Worm (Caenorhabditis elegans): ENCODE data around the gene ddn-2.

Gene ddn-2

ce11 chrII:12918960-12919553 is 10.2 kb downstream of the ddn-2 start, which contains the start of the genes F58G1.2 and wago-4:
Gene F58G1.2, minus strand, starts transcription at chrII:12919010.
Gene wago-4, plus strand, starts transcription at chrII:12919551.
- TF ChIP-seq nhr-11 (tag; optimal IDR thresholded peaks at IDR 0.05) (no peak), fkh-10 (GFP tag; optimal IDR thresholded peaks at IDR 0.05) (no peak), R02D3.7 (tag; optimal IDR thresholded peaks at IDR 0.05) (peak; percentile 88), hmg-11 (tag; optimal IDR thresholded peaks at IDR 0.05) (no peak), lin-15B (tag; optimal IDR thresholded peaks at IDR 0.05) (peak; percentile 61)

DNA sequence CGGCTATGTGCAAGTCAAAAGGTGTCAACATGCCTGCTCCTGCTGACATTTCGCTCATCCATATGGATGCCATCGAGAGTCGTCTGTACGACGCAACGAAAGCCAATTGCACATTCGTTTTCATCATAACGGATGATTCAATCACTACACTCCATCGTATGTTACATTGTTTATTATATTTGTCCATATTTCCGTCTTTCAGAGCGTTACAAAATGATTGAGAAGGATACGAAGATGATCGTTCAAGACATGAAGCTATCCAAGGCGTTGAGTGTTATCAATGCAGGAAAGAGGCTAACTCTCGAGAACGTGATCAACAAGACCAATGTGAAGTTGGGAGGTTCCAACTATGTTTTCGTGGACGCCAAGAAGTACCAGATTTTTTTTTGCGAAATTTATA is 12.6 kb downstream of the ddn-2 start:
- TF ChIP-seq ztf-11 (tag; optimal IDR thresholded peaks at IDR 0.05) (no peak), fkh-10 (GFP tag; optimal IDR thresholded peaks at IDR 0.05) (no peak), ceh-28 (tag; optimal IDR thresholded peaks at IDR 0.05) (no peak), unc-39 (tag; optimal IDR thresholded peaks at IDR 0.05) (no peak), nhr-28 (tag; optimal IDR thresholded peaks at IDR 0.05) (no peak), pha-4 (tag; optimal IDR thresholded peaks at IDR 0.05) (no peak), nhr-12 (tag; optimal IDR thresholded peaks at IDR 0.05) (no peak)

- TF ChIP-seq tbx-2 (tag; optimal IDR thresholded peaks at IDR 0.05) (no peak), ztf-11 (tag; optimal IDR thresholded peaks at IDR 0.05) (no peak), elt-3 (tag; optimal IDR thresholded peaks at IDR 0.05) (no peak), daf-12 (tag; optimal IDR thresholded peaks at IDR 0.05) (no peak), nhr-25 (tag; optimal IDR thresholded peaks at IDR 0.05) (no peak), nhr-23 (tag; optimal IDR thresholded peaks at IDR 0.05) (no peak), elt-2 (tag; optimal IDR thresholded peaks at IDR 0.05) (no peak), mdl-1 (tag; optimal IDR thresholded peaks at IDR 0.05) (no peak), zag-1 (tag; optimal IDR thresholded peaks at IDR 0.05) (no peak), nhr-77 (tag; optimal IDR thresholded peaks at IDR 0.05) (no peak), jun-1 (tag; optimal IDR thresholded peaks at IDR 0.05) (no peak), ceh-28 (tag; optimal IDR thresholded peaks at IDR 0.05) (no peak), unc-62 (GFP tag; optimal IDR thresholded peaks at IDR 0.05) (no peak), nhr-11 (tag; optimal IDR thresholded peaks at IDR 0.05) (no peak)
These were observed 14.3 kb downstream of the ddn-2 start for ce11 chrII:12923225-12923624.

DNA sequence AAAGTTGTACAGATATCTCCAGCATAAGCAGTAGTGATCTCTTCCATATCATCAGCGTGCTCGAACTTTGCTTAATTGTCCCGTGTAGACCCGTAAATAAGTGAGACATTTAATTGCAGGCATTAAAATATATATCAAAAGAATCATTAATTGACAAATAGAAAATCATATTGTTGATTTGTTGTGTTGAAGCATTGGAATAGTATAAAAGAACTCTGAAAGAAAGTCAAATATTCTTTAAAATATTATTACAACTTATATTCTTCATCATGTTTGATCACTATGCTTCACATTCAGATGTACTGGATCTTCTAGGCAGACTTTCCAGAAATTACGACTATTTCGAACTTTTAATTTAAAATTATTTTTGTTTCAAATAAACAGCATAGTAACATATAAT is 16.7 kb downstream of the ddn-2 start, which contains the start of gene F58G1.8:
Gene F58G1.8 (minus strand): TSS at position 101 of the 400 bp plus-strand sequence.
- TF ChIP-seq aly-2 (tag; optimal IDR thresholded peaks at IDR 0.05) (no peak), zag-1 (tag; optimal IDR thresholded peaks at IDR 0.05) (no peak)

DNA sequence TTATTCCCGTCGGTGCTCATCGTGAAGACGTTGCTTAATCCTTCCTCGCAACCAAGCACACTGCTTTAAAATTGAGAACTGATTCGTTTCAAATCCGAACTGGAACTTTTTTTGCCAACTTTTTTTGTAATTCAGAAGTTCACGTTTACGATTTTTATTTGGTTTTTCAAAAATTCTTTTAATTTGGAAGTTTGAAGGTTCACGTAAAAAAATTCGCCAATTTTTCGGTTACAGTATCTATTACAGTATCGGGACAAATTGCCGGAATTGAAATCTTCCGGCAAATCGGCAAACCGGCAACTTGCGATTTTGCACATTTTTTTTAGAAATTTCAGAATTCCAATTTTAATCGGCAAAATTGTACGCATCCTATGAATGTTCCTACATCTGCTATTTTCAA is 19.4 kb downstream of the ddn-2 start, which contains the start of gene F58G1.3:
Gene F58G1.3 (minus strand): TSS at position 101 of the 400 bp plus-strand sequence.
- TF ChIP-seq ZK546.5 (tag; optimal IDR thresholded peaks at IDR 0.05) (no peak), ceh-9 (tag; optimal IDR thresholded peaks at IDR 0.05) (no peak)

ce11 chrII:12930138-12930537 is 21.3 kb downstream of the ddn-2 start:
- TF ChIP-seq pqm-1 (tag; optimal IDR thresholded peaks at IDR 0.05) = peak; percentile 22
- TF ChIP-seq ztf-11 (tag; optimal IDR thresholded peaks at IDR 0.05) = no peak
- peak; percentile 69 for TF ChIP-seq elt-2 (tag; optimal IDR thresholded peaks at IDR 0.05)

ce11 chrII:12931456-12931923 is 22.6 kb downstream of the ddn-2 start, which contains the start of gene dct-18:
Gene dct-18, plus strand, starts transcription at chrII:12931873.
- no peak for TF ChIP-seq eor-1 (tag; optimal IDR thresholded peaks at IDR 0.05)
- TF ChIP-seq pha-4 (tag; optimal IDR thresholded peaks at IDR 0.05) = peak; percentile 24
- peak; percentile 95 for TF ChIP-seq elt-2 (tag; optimal IDR thresholded peaks at IDR 0.05)
- peak; percentile 77 for TF ChIP-seq pqm-1 (tag; optimal IDR thresholded peaks at IDR 0.05)
- TF ChIP-seq nhr-11 (tag; optimal IDR thresholded peaks at IDR 0.05) = no peak
- no peak for TF ChIP-seq nhr-77 (tag; optimal IDR thresholded peaks at IDR 0.05)

DNA sequence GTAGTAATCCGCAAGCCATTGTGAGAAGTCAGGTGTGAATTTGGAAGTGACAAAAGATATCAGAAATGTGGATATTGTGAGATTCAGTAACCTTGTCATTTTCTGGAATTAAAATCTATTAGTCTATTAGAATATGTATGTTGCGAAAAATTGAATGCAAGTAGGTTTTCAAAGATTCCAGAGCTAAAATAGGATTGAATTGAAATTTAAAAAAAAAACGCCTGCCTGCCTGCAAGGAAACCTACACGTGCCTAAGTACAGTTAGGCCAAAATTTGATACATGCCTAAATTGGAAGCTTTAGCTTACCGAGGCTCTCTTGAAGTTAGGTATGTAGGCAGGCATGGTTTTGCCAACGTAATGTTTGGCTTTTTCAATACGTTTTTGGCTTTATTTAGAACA is 26.4 kb downstream of the ddn-2 start, which contains the start of gene lips-9:
Gene lips-9 (minus strand): TSS at position 101 of the 400 bp plus-strand sequence.
- TF ChIP-seq elt-2 (tag; optimal IDR thresholded peaks at IDR 0.05) (no peak), fos-1 (tag; optimal IDR thresholded peaks at IDR 0.05) (no peak), ceh-28 (tag; optimal IDR thresholded peaks at IDR 0.05) (no peak), egl-27 (tag; optimal IDR thresholded peaks at IDR 0.05) (no peak)

Measured in whole organism, L3 larva.